Worm (Caenorhabditis elegans) whole organism, L4 larva: Measurements from ENCODE around the gene txt-19.
A peak's percentile ranks its signal among the peaks of the same experiment; 100 is the strongest.

Experiments used
- F10B5.3 ChIP-seq: sonication (generic microtip); optimal IDR thresholded peaks from 2 replicates; lab custom pipeline; 2016; ENCODE audit warnings: mild to moderate bottlenecking, missing genetic modification characterization, missing compliant biosample characterization
- F26F4.8 ChIP-seq: fragments of 200-800 bp; sonication (Bioruptor generic); conservative IDR thresholded peaks from 2 replicates; pipeline ENCODE4 v1.3.6; 2022; ENCODE audit warnings: missing genetic modification characterization, missing compliant biosample characterization
- F44E2.7 ChIP-seq: fragments of 200-800 bp; sonication (Bioruptor generic); IDR thresholded peaks from 2 replicates; pipeline ENCODE4 v2.1.2; 2022; ENCODE audit warnings: missing genetic modification characterization, missing compliant biosample characterization
- T20F7.1 ChIP-seq: fragments of 200-800 bp; sonication (Bioruptor generic); optimal IDR thresholded peaks from 2 replicates; lab custom pipeline; 2018; ENCODE audit warnings: mild to moderate bottlenecking, missing genetic modification characterization, missing compliant biosample characterization
- T26A8.4 ChIP-seq: fragments of 200-800 bp; sonication (Bioruptor generic); IDR thresholded peaks from 2 replicates; pipeline ENCODE4 v1.3.6; 2022; ENCODE audit warnings: missing genetic modification characterization, missing compliant biosample characterization
- Y105C5A.15 ChIP-seq: fragments of 200-800 bp; sonication (Bioruptor generic); IDR thresholded peaks from 2 replicates; pipeline ENCODE4 v1.3.6; 2022; ENCODE audit warnings: missing genetic modification characterization, missing compliant biosample characterization
- Y48G9A.11 ChIP-seq: fragments of 200-800 bp; sonication (Bioruptor generic); IDR thresholded peaks from 2 replicates; pipeline ENCODE4 v1.3.6; 2022; ENCODE audit warnings: missing genetic modification reagents, missing genetic modification characterization, missing compliant biosample characterization
- Y5F2A.4 ChIP-seq: fragments of 200-800 bp; sonication (Bioruptor generic); optimal IDR thresholded peaks from 2 replicates; lab custom pipeline; 2018; ENCODE audit warnings: mild to moderate bottlenecking, missing genetic modification characterization, missing compliant biosample characterization
- ZK337.2 ChIP-seq: fragments of 200-800 bp; sonication (Bioruptor generic); IDR thresholded peaks from 2 replicates; pipeline ENCODE4 v1.3.6; 2022; ENCODE audit warnings: missing genetic modification reagents, missing genetic modification characterization, missing compliant biosample characterization
- ZK546.5 ChIP-seq, 2 experiments: sonication (generic microtip); optimal IDR thresholded peaks; 2 replicates each; lab custom pipeline; 2017; ENCODE audit warnings: missing biosample characterization in 2 of 2, missing genetic modification characterization in 2 of 2
- aha-1 ChIP-seq: fragments of 150-350 bp; peaks from one replicate; lab custom pipeline; 2014; ENCODE audit warnings: missing biosample characterization, missing genetic modification characterization
- aly-2 ChIP-seq: sonication (generic microtip); optimal IDR thresholded peaks from 2 replicates; lab custom pipeline; 2018; ENCODE audit warnings: missing biosample characterization, missing genetic modification characterization
- ama-1 ChIP-seq: fragments of 150-350 bp; optimal IDR thresholded peaks from 2 replicates; lab custom pipeline; 2014; ENCODE audit warnings: inconsistent platforms, mixed read lengths
- ceh-62 ChIP-seq: sonication (generic microtip); optimal IDR thresholded peaks from 2 replicates; lab custom pipeline; 2017; ENCODE audit warnings: missing biosample characterization, missing genetic modification characterization
- ces-1 ChIP-seq: fragments of 150-350 bp; sonication (generic microtip); optimal IDR thresholded peaks from 4 replicates; lab custom pipeline; 2014; ENCODE audit warnings: missing biosample characterization, missing genetic modification reagents, missing genetic modification characterization
- ctbp-1 ChIP-seq: fragments of 200-800 bp; sonication (Bioruptor generic); IDR thresholded peaks from 2 replicates; pipeline ENCODE4 v1.3.6; 2022; ENCODE audit warnings: missing genetic modification reagents, missing genetic modification characterization, missing compliant biosample characterization
- daf-19 ChIP-seq: fragments of 200-800 bp; sonication (Bioruptor generic); conservative IDR thresholded peaks from 2 replicates; pipeline ENCODE4 v1.3.6; 2022; ENCODE audit warnings: missing genetic modification characterization, missing compliant biosample characterization
- daf-8 ChIP-seq: fragments of 200-800 bp; sonication (Bioruptor generic); IDR thresholded peaks from 2 replicates; pipeline ENCODE4 v1.3.6; 2022; ENCODE audit warnings: missing genetic modification characterization, missing compliant biosample characterization
- dmd-8 ChIP-seq: fragments of 200-800 bp; sonication (Bioruptor generic); IDR thresholded peaks from 2 replicates; pipeline ENCODE4 v1.3.6; 2022; ENCODE audit warnings: missing genetic modification characterization, missing compliant biosample characterization
- dmd-9 ChIP-seq: fragments of 200-800 bp; sonication (Bioruptor generic); IDR thresholded peaks from 2 replicates; pipeline ENCODE4 v1.3.6; 2022; ENCODE audit warnings: missing genetic modification reagents, missing genetic modification characterization, missing compliant biosample characterization
- dve-1 ChIP-seq: sonication (generic microtip); optimal IDR thresholded peaks from 2 replicates; lab custom pipeline; 2017; ENCODE audit warnings: antibody characterized with exemption, mild to moderate bottlenecking, missing genetic modification characterization, missing compliant biosample characterization; ENCODE audit not compliant: insufficient read depth
- fos-1 ChIP-seq: fragments of 150-350 bp; optimal IDR thresholded peaks from 2 replicates; lab custom pipeline; 2014; ENCODE audit warnings: missing biosample characterization, missing genetic modification characterization
- hlh-30 ChIP-seq: sonication (generic microtip); optimal IDR thresholded peaks from 2 replicates; lab custom pipeline; 2017; ENCODE audit warnings: antibody characterized with exemption, mild to moderate bottlenecking, missing genetic modification characterization, missing compliant biosample characterization; ENCODE audit not compliant: insufficient read depth
- hmg-1.1 ChIP-seq: fragments of 200-800 bp; sonication (Bioruptor generic); IDR thresholded peaks from 2 replicates; pipeline ENCODE4 v1.3.6; 2022; ENCODE audit warnings: missing genetic modification reagents, missing genetic modification characterization, missing compliant biosample characterization
- jun-1 ChIP-seq: fragments of 150-350 bp; optimal IDR thresholded peaks from 2 replicates; lab custom pipeline; 2014; ENCODE audit warnings: missing biosample characterization, missing genetic modification reagents, missing genetic modification characterization
- lim-7 ChIP-seq: fragments of 200-800 bp; sonication (Bioruptor generic); IDR thresholded peaks from 2 replicates; pipeline ENCODE4 v1.3.6; 2022; ENCODE audit warnings: missing genetic modification characterization, missing compliant biosample characterization
- lin-1 ChIP-seq: fragments of 200-800 bp; sonication (Bioruptor generic); IDR thresholded peaks from 2 replicates; pipeline ENCODE4 v1.3.6; 2022; ENCODE audit warnings: missing genetic modification reagents, missing genetic modification characterization, missing compliant biosample characterization
- lin-15B ChIP-seq: fragments of 150-350 bp; sonication (generic microtip); optimal IDR thresholded peaks from 3 replicates; lab custom pipeline; 2014; ENCODE audit warnings: missing biosample characterization, missing genetic modification characterization
- lin-29 ChIP-seq: fragments of 200-800 bp; sonication (Bioruptor generic); IDR thresholded peaks from 2 replicates; pipeline ENCODE4 v1.3.6; 2022; ENCODE audit warnings: missing genetic modification reagents, missing genetic modification characterization, missing compliant biosample characterization
- lin-38 ChIP-seq: fragments of 200-800 bp; sonication (Bioruptor generic); IDR thresholded peaks from 2 replicates; pipeline ENCODE4 v1.3.6; 2022; ENCODE audit warnings: missing genetic modification reagents, missing genetic modification characterization, missing compliant biosample characterization
- lsy-2 ChIP-seq, 2 experiments: fragments of 150-350 bp in 1 of 2; sonication (generic microtip) in 1 of 2; optimal IDR thresholded peaks; 2 replicates each; lab custom pipeline; 2014 to 2017; ENCODE audit warnings: missing biosample characterization in 2 of 2, missing genetic modification characterization in 2 of 2
- madf-9 ChIP-seq: fragments of 200-800 bp; sonication (Bioruptor generic); conservative IDR thresholded peaks from 2 replicates; pipeline ENCODE4 v1.3.6; 2022; ENCODE audit warnings: missing genetic modification reagents, missing genetic modification characterization, missing compliant biosample characterization
- mdl-1 ChIP-seq, 2 experiments: fragments of 150-350 bp in 1 of 2; sonication (generic microtip) in 1 of 2; optimal IDR thresholded peaks; 2 replicates each; lab custom pipeline; 2014 to 2017; ENCODE audit warnings: missing biosample characterization in 2 of 2, missing genetic modification characterization in 2 of 2
- mes-2 ChIP-seq: sonication (generic microtip); optimal IDR thresholded peaks from 2 replicates; lab custom pipeline; 2016; ENCODE audit warnings: missing genotype, mild to moderate bottlenecking, missing genetic modification characterization, missing compliant biosample characterization; ENCODE audit not compliant: poor library complexity, severe bottlenecking
- nhr-10 ChIP-seq: fragments of 150-350 bp; optimal IDR thresholded peaks from 2 replicates; lab custom pipeline; 2014; ENCODE audit warnings: missing biosample characterization, missing genetic modification characterization
- nhr-102 ChIP-seq: sonication (generic microtip); optimal IDR thresholded peaks from 2 replicates; lab custom pipeline; 2016; ENCODE audit warnings: mild to moderate bottlenecking, missing genetic modification characterization, moderate library complexity, missing compliant biosample characterization
- nhr-237 ChIP-seq: sonication (generic microtip); optimal IDR thresholded peaks from 2 replicates; lab custom pipeline; 2017; ENCODE audit warnings: missing biosample characterization, missing genetic modification characterization
- nhr-28 ChIP-seq: fragments of 150-350 bp; optimal IDR thresholded peaks from 2 replicates; lab custom pipeline; 2014; ENCODE audit warnings: missing biosample characterization, missing genetic modification characterization
- nhr-76 ChIP-seq: fragments of 150-350 bp; optimal IDR thresholded peaks from 2 replicates; lab custom pipeline; 2014; ENCODE audit warnings: missing biosample characterization, missing genetic modification characterization
- nhr-77 ChIP-seq: fragments of 150-350 bp; optimal IDR thresholded peaks from 2 replicates; lab custom pipeline; 2014; ENCODE audit warnings: missing biosample characterization, missing genetic modification characterization
- pha-4 ChIP-seq, 2 experiments: fragments of 150-350 bp in 1 of 2; fragments of 200-800 bp in 1 of 2; sonication (Bioruptor generic) in 1 of 2; IDR thresholded peaks in 1 of 2; optimal IDR thresholded peaks in 1 of 2; 2 replicates each; pipeline versions ENCODE4 v1.3.6 to Lab custom; 2014 to 2022; ENCODE audit warnings: missing genetic modification characterization in 2 of 2, missing genetic modification reagents in 2 of 2, missing biosample characterization in 1 of 2, missing compliant biosample characterization in 1 of 2
- rbr-2 ChIP-seq: sonication (generic microtip); optimal IDR thresholded peaks from 2 replicates; lab custom pipeline; 2016; ENCODE audit warnings: missing genotype, missing genetic modification characterization, missing compliant biosample characterization
- saeg-2 ChIP-seq: fragments of 200-800 bp; sonication (Bioruptor generic); IDR thresholded peaks from 2 replicates; pipeline ENCODE4 v1.3.6; 2022; ENCODE audit warnings: missing genetic modification reagents, missing genetic modification characterization, missing compliant biosample characterization
- sdz-12 ChIP-seq: fragments of 200-800 bp; sonication (Bioruptor generic); optimal IDR thresholded peaks from 2 replicates; lab custom pipeline; 2018; ENCODE audit warnings: mild to moderate bottlenecking, missing genetic modification characterization, missing compliant biosample characterization
- snpc-1.2 ChIP-seq: fragments of 200-800 bp; sonication (Bioruptor generic); IDR thresholded peaks from 2 replicates; pipeline ENCODE4 v1.3.6; 2022; ENCODE audit warnings: missing genetic modification reagents, missing genetic modification characterization, missing compliant biosample characterization
- snpc-4 ChIP-seq: fragments of 150-350 bp; optimal IDR thresholded peaks from 2 replicates; lab custom pipeline; 2014; ENCODE audit warnings: missing biosample characterization, missing genetic modification characterization
- tag-97 ChIP-seq: fragments of 200-800 bp; sonication (Bioruptor generic); IDR thresholded peaks from 2 replicates; pipeline ENCODE4 v1.3.6; 2022; ENCODE audit warnings: missing genetic modification characterization, missing compliant biosample characterization
- unc-130 ChIP-seq: sonication (generic microtip); optimal IDR thresholded peaks from 2 replicates; lab custom pipeline; 2016; ENCODE audit warnings: missing genetic modification reagents, missing genetic modification characterization, missing compliant biosample characterization
- unc-62 ChIP-seq, 3 experiments: fragments of 150-350 bp in 1 of 3; sonication (generic microtip); optimal IDR thresholded peaks in 2 of 3; peaks in 1 of 3; 1 replicate in 1 of 3; 2 replicates in 2 of 3; lab custom pipeline; 2014 to 2017; ENCODE audit warnings: missing biosample characterization in 3 of 3, missing genetic modification characterization in 3 of 3, missing genetic modification reagents in 3 of 3, missing genotype in 1 of 3
- zfp-3 ChIP-seq: fragments of 200-800 bp; sonication (Bioruptor generic); conservative IDR thresholded peaks from 2 replicates; pipeline ENCODE4 v1.3.6; 2022; ENCODE audit warnings: missing genetic modification reagents, missing genetic modification characterization, missing compliant biosample characterization
- ztf-11 ChIP-seq: fragments of 150-350 bp; optimal IDR thresholded peaks from 2 replicates; lab custom pipeline; 2014; ENCODE audit warnings: missing biosample characterization, missing genetic modification characterization

txt-19 gene

ce11 chrIV:12834417-12834731 is 11.3 kb upstream of the txt-19 start:
- no peak for TF ChIP-seq ces-1 (GFP tag; lab: Kevin White, UChicago)
- TF ChIP-seq rbr-2 (tag; lab: Kevin White, UChicago): peak; percentile 4
- TF ChIP-seq dve-1 (tag; lab: Kevin White, UChicago): peak; percentile 1
- TF ChIP-seq lsy-2 (tag; optimal IDR thresholded peaks at IDR 0.05; lab: Kevin White, UChicago): peak in 1 of 2 experiments; percentile 6
- TF ChIP-seq ZK337.2: no peak
- no peak for TF ChIP-seq lim-7
- 0 out of 2 replicates have a peak, but pooled peaks have one; percentile 46 for TF ChIP-seq madf-9 (GFP tag; lab: Robert Waterston, UW)
- peak; percentile 15 for TF ChIP-seq jun-1
- peak; percentile 56 for TF ChIP-seq mes-2 (tag; lab: Kevin White, UChicago)
- TF ChIP-seq nhr-10 (tag; lab: Kevin White, UChicago): no peak
- TF ChIP-seq hmg-1.1: 0 out of 2 replicates have a peak, but pooled peaks have one; percentile 38

- TF ChIP-seq saeg-2 (GFP tag; lab: Robert Waterston, UW) (no peak), nhr-102 (tag; lab: Kevin White, UChicago) (no peak), nhr-237 (no peak), lin-1 (GFP tag; lab: Robert Waterston, UW) (0 out of 2 replicates have a peak, but pooled peaks have one; percentile 34), ceh-62 (tag; lab: Kevin White, UChicago) (no peak), dmd-8 (GFP tag; lab: Robert Waterston, UW) (no peak), ztf-11 (tag; lab: Kevin White, UChicago) (no peak), daf-8 (GFP tag; lab: Robert Waterston, UW) (no peak), nhr-28 (no peak), tag-97 (GFP tag; lab: Robert Waterston, UW) (no peak), F26F4.8 (GFP tag; lab: Robert Waterston, UW) (no peak), snpc-4 (tag; lab: Kevin White, UChicago) (no peak), pha-4 (GFP tag; IDR thresholded peaks at IDR 0.05; lab: Robert Waterston, UW) (peak; percentile 49; the same call in 1 of the 2 replicates), pha-4 (tag; optimal IDR thresholded peaks at IDR 0.05; lab: Kevin White, UChicago) (no peak), hlh-30 (tag; lab: Kevin White, UChicago) (peak; percentile 9), F44E2.7 (GFP tag; lab: Robert Waterston, UW) (no peak), mdl-1 (tag; optimal IDR thresholded peaks at IDR 0.05; lab: Kevin White, UChicago) (no peak), lsy-2 (tag; optimal IDR thresholded peaks at IDR 0.05; lab: Kevin White, UChicago) (no peak), lin-15B (tag; lab: Kevin White, UChicago) (no peak), T20F7.1 (no peak), Y105C5A.15 (no peak), Y48G9A.11 (GFP tag; lab: Robert Waterston, UW) (no peak), ZK546.5 (tag; optimal IDR thresholded peaks at IDR 0.05; lab: Kevin White, UChicago) (no peak), T26A8.4 (no peak), aly-2 (no peak), daf-19 (GFP tag; lab: Robert Waterston, UW) (no peak), lin-38 (GFP tag; lab: Robert Waterston, UW) (no peak), nhr-77 (no peak), zfp-3 (GFP tag; lab: Robert Waterston, UW) (no peak), sdz-12 (GFP tag; lab: Kevin White, UChicago) (no peak), dmd-9 (no peak), aha-1 (peak; percentile 81), unc-130 (no peak), ama-1 (lab: Kevin White, UChicago) (no peak), Y5F2A.4 (GFP tag; lab: Kevin White, UChicago) (no peak), unc-62 (GFP tag; optimal IDR thresholded peaks at IDR 0.05 in 1 of 2; lab: Kevin White, UChicago) (no peak), unc-62 (tag; optimal IDR thresholded peaks at IDR 0.05; lab: Kevin White, UChicago) (no peak), ctbp-1 (GFP tag; lab: Robert Waterston, UW) (no peak), snpc-1.2 (GFP tag; lab: Robert Waterston, UW) (no peak), F10B5.3 (no peak), fos-1 (tag; lab: Kevin White, UChicago) (no peak), nhr-76 (tag; lab: Kevin White, UChicago) (no peak), lin-29 (no peak)
Measured at ce11 chrIV:12835363-12835762, 10.3 kb upstream of the txt-19 start.
